Fruit fly (Drosophila melanogaster): ENCODE results near the gene CG14551.
A peak's percentile ranks its signal among the peaks of the same experiment; 100 is the strongest.

The CG14551 gene

dm6 chr3R:26041417-26042101, 21.3 kb downstream of the CG14551 start, which contains the start of gene gro (continued):
- TF ChIP-seq CG6175 (GFP tag; IDR thresholded peaks at IDR 0.05), result 0 out of 3 replicates have a peak, but pooled peaks have one; percentile 60
- TF ChIP-seq grau (tag; optimal IDR thresholded peaks at IDR 0.05), result peak; percentile 61
- TF ChIP-seq br (optimal IDR thresholded peaks at IDR 0.05), result no peak
- TF ChIP-seq CG6254 (GFP tag; optimal IDR thresholded peaks at IDR 0.05), result peak; percentile 19
- TF ChIP-seq ato (GFP tag; IDR thresholded peaks at IDR 0.05; ENCODE audit: partially characterized antibody), result peak; percentile 89
- TF ChIP-seq luna (GFP tag; optimal IDR thresholded peaks at IDR 0.05), result peak; percentile 64
- TF ChIP-seq CG5953 (GFP tag; IDR thresholded peaks at IDR 0.05), result no peak
- TF ChIP-seq Asciz (GFP tag; optimal IDR thresholded peaks at IDR 0.05), result peak; percentile 9
- peak; percentile 81 for TF ChIP-seq CHES-1-like (GFP tag; optimal IDR thresholded peaks at IDR 0.05)
- TF ChIP-seq sim (GFP tag; IDR thresholded peaks at IDR 0.05), result no peak
- peak; percentile 54 for TF ChIP-seq crc (GFP tag; optimal IDR thresholded peaks at IDR 0.05)
- TF ChIP-seq CG15073 (GFP tag; optimal IDR thresholded peaks at IDR 0.05), result no peak
- peak; percentile 68 for TF ChIP-seq E2f1 (GFP tag; IDR thresholded peaks at IDR 0.05)
- no peak for TF ChIP-seq cg (GFP tag; optimal IDR thresholded peaks at IDR 0.05)
- TF ChIP-seq CG10565 (GFP tag; optimal IDR thresholded peaks at IDR 0.05), result no peak
- peak; percentile 30; the same call in 1 of the 2 replicates for TF ChIP-seq CG4360 (GFP tag; IDR thresholded peaks at IDR 0.05)
- TF ChIP-seq gsb-n (tag; optimal IDR thresholded peaks at IDR 0.05), result peak; percentile 63
- peak; percentile 72 for TF ChIP-seq CG4854 (GFP tag; optimal IDR thresholded peaks at IDR 0.05)
- peak; percentile 68 for TF ChIP-seq vfl (GFP tag; optimal IDR thresholded peaks at IDR 0.05)
- peak; percentile 51 for TF ChIP-seq CG15696 (tag; optimal IDR thresholded peaks at IDR 0.05)
- peak; percentile 55 for TF ChIP-seq Ada2b (GFP tag; IDR thresholded peaks at IDR 0.05)
- TF ChIP-seq pan (optimal IDR thresholded peaks at IDR 0.05), result no peak
- peak in 1 of 2 experiments; percentile 64 for TF ChIP-seq pan (GFP tag; optimal IDR thresholded peaks at IDR 0.05 in 1 of 2, IDR thresholded peaks at IDR 0.05 in 1 of 2)
- TF ChIP-seq nerfin-1 (tag; optimal IDR thresholded peaks at IDR 0.05), result no peak
- peak; percentile 15 for TF ChIP-seq CG12299 (tag; optimal IDR thresholded peaks at IDR 0.05)
- no peak for TF ChIP-seq hkb (optimal IDR thresholded peaks at IDR 0.05)
- peak; percentile 75 for TF ChIP-seq hkb (GFP tag; IDR thresholded peaks at IDR 0.05)
- no peak for TF ChIP-seq CG7271 (tag; optimal IDR thresholded peaks at IDR 0.05)
- peak; percentile 25; the same call in 1 of the 2 replicates for TF ChIP-seq Drgx (GFP tag; IDR thresholded peaks at IDR 0.05)
- TF ChIP-seq az2 (GFP tag; optimal IDR thresholded peaks at IDR 0.05), result peak; percentile 43
- peak; percentile 53 for TF ChIP-seq Oaz (GFP tag; IDR thresholded peaks at IDR 0.05)
- peak; percentile 55 for TF ChIP-seq CG8765 (GFP tag; IDR thresholded peaks at IDR 0.05)
- peak; percentile 55 for TF ChIP-seq Blimp-1 (GFP tag; optimal IDR thresholded peaks at IDR 0.05)
- peak; percentile 19 for TF ChIP-seq corto (GFP tag; optimal IDR thresholded peaks at IDR 0.05)
- peak; percentile 82 for TF ChIP-seq dm (GFP tag; optimal IDR thresholded peaks at IDR 0.05)
- no peak for TF ChIP-seq h (optimal IDR thresholded peaks at IDR 0.05)
- TF ChIP-seq CG11560 (tag; IDR thresholded peaks at IDR 0.05), result peak; percentile 65; the same call in 2 of the 3 replicates
- no peak for TF ChIP-seq CG10431 (GFP tag; optimal IDR thresholded peaks at IDR 0.05)
- peak; percentile 81 for TF ChIP-seq CG30403 (GFP tag; optimal IDR thresholded peaks at IDR 0.05)
- TF ChIP-seq Dref (GFP tag; IDR thresholded peaks at IDR 0.05), result peak; percentile 99
- TF ChIP-seq cad (GFP tag; optimal IDR thresholded peaks at IDR 0.05), result no peak
- TF ChIP-seq pnt (GFP tag; optimal IDR thresholded peaks at IDR 0.05), result peak; percentile 46
- TF ChIP-seq CG17359 (tag; optimal IDR thresholded peaks at IDR 0.05), result peak; percentile 52
- TF ChIP-seq bsh (GFP tag; optimal IDR thresholded peaks at IDR 0.05), result peak in 1 of 2 experiments; percentile 64
- peak; percentile 80 for TF ChIP-seq CG14860 (GFP tag; IDR thresholded peaks at IDR 0.05; ENCODE audit: partially characterized antibody)
- peak; percentile 71 for TF ChIP-seq CG12104 (GFP tag; optimal IDR thresholded peaks at IDR 0.05)
- TF ChIP-seq lov (optimal IDR thresholded peaks at IDR 0.05), result no peak
- TF ChIP-seq lov (GFP tag; IDR thresholded peaks at IDR 0.05), result peak; percentile 50; the same call in 2 of the 3 replicates
- peak; percentile 55 for TF ChIP-seq CG14441 (GFP tag; IDR thresholded peaks at IDR 0.05)
- peak; percentile 98 for TF ChIP-seq stwl (tag; optimal IDR thresholded peaks at IDR 0.05)
- TF ChIP-seq CG9437 (GFP tag; optimal IDR thresholded peaks at IDR 0.05), result peak; percentile 85

All from whole organism, embryonic.